Fruit fly (Drosophila melanogaster) whole organism, wandering third instar larva: ENCODE data around the gene CG13699.

Experiments used
- Dfd ChIP-seq: fragments of >200 bp; optimal IDR thresholded peaks from 2 replicates; lab custom pipeline; 2017; ENCODE audit warnings: missing biosample characterization, missing genetic modification characterization
- HLH106 ChIP-seq: fragments of 200-800 bp; optimal IDR thresholded peaks from 3 replicates; lab custom pipeline; 2019; ENCODE audit warnings: missing biosample characterization, mild to moderate bottlenecking, missing genetic modification characterization, moderate library complexity
- Myc ChIP-seq: fragments of >200 bp; optimal IDR thresholded peaks from 2 replicates; lab custom pipeline; 2017
- br ChIP-seq: fragments of 200-800 bp; sonication (Bioruptor generic); optimal IDR thresholded peaks from 2 replicates; lab custom pipeline; 2016; ENCODE audit warnings: missing biosample characterization, missing genetic modification characterization
- dl ChIP-seq, 2 experiments: fragments of 175-275, 200-275 bp in 1 of 2; fragments of 200-275 bp in 1 of 2; sonication (Bioruptor generic); optimal IDR thresholded peaks; lab custom pipeline; 2018; ENCODE audit warnings: mild to moderate bottlenecking in 2 of 2, missing biosample characterization in 2 of 2, missing genetic modification characterization in 2 of 2, moderate library complexity in 2 of 2; ENCODE audit not compliant: partially characterized antibody in 2 of 2, insufficient read depth in 1 of 2
- ey ChIP-seq: fragments of 200-800 bp; sonication (Bioruptor generic); optimal IDR thresholded peaks from 2 replicates; lab custom pipeline; 2016; ENCODE audit warnings: missing biosample characterization, missing genetic modification characterization
- h ChIP-seq: fragments of 200-800 bp; sonication (Bioruptor generic); optimal IDR thresholded peaks from 3 replicates; lab custom pipeline; 2016; ENCODE audit warnings: missing biosample characterization, mild to moderate bottlenecking, missing genetic modification characterization
- rgr ChIP-seq: fragments of 200-800 bp; sonication (Bioruptor generic); optimal IDR thresholded peaks from 3 replicates; lab custom pipeline; 2016; ENCODE audit warnings: missing biosample characterization, mild to moderate bottlenecking, missing genetic modification characterization
- sage ChIP-seq: fragments of 200-800 bp; sonication (Bioruptor generic); optimal IDR thresholded peaks from 2 replicates; lab custom pipeline; 2016; ENCODE audit warnings: missing biosample characterization, mild to moderate bottlenecking, missing genetic modification characterization
- tai ChIP-seq: sonication (Bioruptor generic); optimal IDR thresholded peaks from 2 replicates; lab custom pipeline; 2016; ENCODE audit warnings: missing biosample characterization, missing genetic modification characterization
- usp ChIP-seq: fragments of >200 bp; optimal IDR thresholded peaks from 2 replicates; lab custom pipeline; 2017; ENCODE audit warnings: missing biosample characterization, missing genetic modification characterization
- woc ChIP-seq: sonication (Bioruptor generic); optimal IDR thresholded peaks from 2 replicates; lab custom pipeline; 2016; ENCODE audit warnings: missing biosample characterization, mild to moderate bottlenecking, missing genetic modification characterization

- TF ChIP-seq ey (no peak), usp (GFP tag; lab: Kevin White, UChicago) (no peak), woc (GFP tag; lab: Kevin White, UChicago) (no peak), HLH106 (tag; lab: Kevin White, UChicago) (no peak), dl (GFP tag; optimal IDR thresholded peaks at IDR 0.05; lab: Kevin White, UChicago; ENCODE audit: insufficient read depth in 1 of 2, partially characterized antibody in 2 of 2) (peak in 1 of 2 experiments; percentile 5), tai (no peak), Myc (lab: Kevin White, UChicago) (no peak), h (no peak), br (GFP tag; lab: Kevin White, UChicago) (no peak), Dfd (GFP tag; lab: Kevin White, UChicago) (no peak), sage (GFP tag; lab: Kevin White, UChicago) (no peak), rgr (GFP tag; lab: Kevin White, UChicago) (no peak)
Measured at dm6 chr3L:18186313-18186625, 23.9 kb upstream of the CG13699 start.
